Fruit fly (Drosophila melanogaster) whole organism, embryonic: ENCODE measurements around the gene CG32573.

Source experiments
- ATbp ChIP-seq: fragments of 200-800 bp; sonication (Bioruptor generic); optimal IDR thresholded peaks from 2 replicates; lab custom pipeline; 2017; ENCODE audit warnings: missing biosample characterization, mild to moderate bottlenecking, missing genetic modification characterization, missing genetic modification reagents
- Ada2b ChIP-seq: fragments of 200-800 bp; sonication (Bioruptor generic); IDR thresholded peaks from 2 replicates; pipeline ENCODE4 v1.3.6; 2022; ENCODE audit warnings: missing biosample characterization, missing genetic modification characterization
- Atf3 ChIP-seq: fragments of 200-800 bp; sonication (Bioruptor generic); optimal IDR thresholded peaks from 3 replicates; lab custom pipeline; 2016; ENCODE audit warnings: missing biosample characterization, missing genetic modification characterization
- B-H1 ChIP-seq: fragments of 200-800 bp; sonication (Bioruptor generic); IDR thresholded peaks from 3 replicates; pipeline ENCODE4 v1.3.6; 2022; ENCODE audit warnings: missing biosample characterization, missing genetic modification characterization
- CG10267 ChIP-seq: fragments of 200-800 bp; sonication (Bioruptor generic); optimal IDR thresholded peaks from 2 replicates; lab custom pipeline; 2018; ENCODE audit warnings: missing biosample characterization, mild to moderate bottlenecking, missing genetic modification characterization, moderate library complexity
- CG10274 ChIP-seq: fragments of 200-800 bp; sonication (Bioruptor generic); optimal IDR thresholded peaks from 3 replicates; lab custom pipeline; 2017; ENCODE audit warnings: missing biosample characterization, mild to moderate bottlenecking, missing genetic modification characterization
- CG10959 ChIP-seq: fragments of 200-800 bp; sonication (Bioruptor generic); IDR thresholded peaks from 2 replicates; pipeline ENCODE4 v1.3.6; 2022; ENCODE audit warnings: missing biosample characterization, missing genetic modification characterization
- CG11247 ChIP-seq: fragments of 200-800 bp; sonication (Bioruptor generic); IDR thresholded peaks from 2 replicates; pipeline ENCODE4 v1.3.6; 2022; ENCODE audit warnings: missing biosample characterization, missing genetic modification characterization
- CG11504 ChIP-seq: fragments of 200-800 bp; sonication (Bioruptor generic); optimal IDR thresholded peaks from 3 replicates; lab custom pipeline; 2019; ENCODE audit warnings: missing biosample characterization, mild to moderate bottlenecking, missing genetic modification characterization, moderate library complexity
- CG12299 ChIP-seq: fragments of 200-800 bp; sonication (Bioruptor generic); optimal IDR thresholded peaks from 2 replicates; lab custom pipeline; 2018; ENCODE audit warnings: missing biosample characterization, mild to moderate bottlenecking, missing genetic modification characterization
- CG17328 ChIP-seq: fragments of 200-800 bp; sonication (Bioruptor generic); IDR thresholded peaks from 2 replicates; pipeline ENCODE4 v1.3.6; 2022; ENCODE audit warnings: missing biosample characterization, missing genetic modification characterization
- CG18619 ChIP-seq: fragments of 200-800 bp; sonication (Bioruptor generic); optimal IDR thresholded peaks from 3 replicates; lab custom pipeline; 2017; ENCODE audit warnings: missing biosample characterization, mild to moderate bottlenecking, missing genetic modification characterization
- CG2116 ChIP-seq: fragments of 200-800 bp; sonication (Bioruptor generic); optimal IDR thresholded peaks from 3 replicates; lab custom pipeline; 2018; ENCODE audit warnings: missing biosample characterization, mild to moderate bottlenecking, missing genetic modification characterization
- CG2889 ChIP-seq: fragments of 200-800 bp; sonication (Bioruptor generic); IDR thresholded peaks from 3 replicates; pipeline ENCODE4 v1.3.6; 2022; ENCODE audit warnings: missing biosample characterization, missing genetic modification characterization
- CG30403 ChIP-seq: fragments of 200-800 bp; sonication (Bioruptor generic); optimal IDR thresholded peaks from 3 replicates; lab custom pipeline; 2016; ENCODE audit warnings: missing biosample characterization, missing genetic modification characterization
- CG30431 ChIP-seq: fragments of 200-800 bp; sonication (Bioruptor generic); optimal IDR thresholded peaks from 2 replicates; lab custom pipeline; 2017; ENCODE audit warnings: missing biosample characterization, missing genetic modification characterization
- CG3847 ChIP-seq: fragments of 200-800 bp; sonication (Bioruptor generic); IDR thresholded peaks from 2 replicates; pipeline ENCODE4 v1.3.6; 2022; ENCODE audit warnings: missing biosample characterization, missing genetic modification characterization
- CG4424 ChIP-seq: fragments of 200-800 bp; sonication (Bioruptor generic); optimal IDR thresholded peaks from 3 replicates; lab custom pipeline; 2016; ENCODE audit warnings: missing biosample characterization, missing genetic modification characterization
- CG6654 ChIP-seq: fragments of 200-800 bp; sonication (Bioruptor generic); optimal IDR thresholded peaks from 2 replicates; lab custom pipeline; 2017; ENCODE audit warnings: missing biosample characterization, mild to moderate bottlenecking, missing genetic modification characterization
- CG7271 ChIP-seq: fragments of 200-800 bp; sonication (Bioruptor generic); optimal IDR thresholded peaks from 2 replicates; lab custom pipeline; 2018; ENCODE audit warnings: missing biosample characterization, mild to moderate bottlenecking, missing genetic modification characterization, moderate library complexity
- CG7928 ChIP-seq: fragments of 200-800 bp; sonication (Bioruptor generic); optimal IDR thresholded peaks from 2 replicates; lab custom pipeline; 2017; ENCODE audit warnings: missing biosample characterization, mild to moderate bottlenecking, missing genetic modification characterization
- CkIIα-i1 ChIP-seq: fragments of 200-800 bp; sonication (Bioruptor generic); IDR thresholded peaks from 2 replicates; pipeline ENCODE4 v1.3.6; 2022; ENCODE audit warnings: missing biosample characterization, missing genetic modification characterization
- Dad ChIP-seq: fragments of 200-800 bp; sonication (Bioruptor generic); optimal IDR thresholded peaks from 3 replicates; lab custom pipeline; 2016; ENCODE audit warnings: missing biosample characterization, missing genetic modification characterization
- Dbx ChIP-seq: fragments of 200-800 bp; sonication (Bioruptor generic); IDR thresholded peaks from 3 replicates; pipeline ENCODE4 v1.3.6; 2022; ENCODE audit warnings: missing biosample characterization, missing genetic modification characterization
- Dek ChIP-seq: fragments of 200-800 bp; sonication (Bioruptor generic); optimal IDR thresholded peaks from 3 replicates; lab custom pipeline; 2019; ENCODE audit warnings: missing biosample characterization, mild to moderate bottlenecking, missing genetic modification characterization, moderate library complexity
- Fer1 ChIP-seq: fragments of 200-800 bp; sonication (Bioruptor generic); optimal IDR thresholded peaks from 2 replicates; lab custom pipeline; 2017; ENCODE audit warnings: missing biosample characterization, mild to moderate bottlenecking, missing genetic modification characterization
- Fer2 ChIP-seq: fragments of 200-800 bp; sonication (Bioruptor generic); optimal IDR thresholded peaks from 2 replicates; lab custom pipeline; 2018; ENCODE audit warnings: missing biosample characterization, mild to moderate bottlenecking, missing genetic modification characterization, moderate library complexity
- Hmx ChIP-seq: fragments of 200-800 bp; sonication (Bioruptor generic); optimal IDR thresholded peaks from 2 replicates; lab custom pipeline; 2016; ENCODE audit warnings: missing biosample characterization, missing genetic modification characterization
- PHDP ChIP-seq: fragments of 200-800 bp; sonication (Bioruptor generic); optimal IDR thresholded peaks from 3 replicates; lab custom pipeline; 2018; ENCODE audit warnings: missing biosample characterization, mild to moderate bottlenecking, missing genetic modification characterization, moderate library complexity
- Poxn ChIP-seq: fragments of 200-800 bp; sonication (Bioruptor generic); IDR thresholded peaks from 2 replicates; pipeline ENCODE4 v1.3.6; 2022; ENCODE audit warnings: missing biosample characterization, missing genetic modification characterization
- Side ChIP-seq: fragments of 200-800 bp; sonication (Bioruptor generic); optimal IDR thresholded peaks from 2 replicates; lab custom pipeline; 2016; ENCODE audit warnings: missing biosample characterization, missing genetic modification characterization
- Trl ChIP-seq, 3 experiments: fragments of >200 bp in 2 of 3; fragments of 200-800 bp in 1 of 3; sonication (Bioruptor generic) in 1 of 3; optimal IDR thresholded peaks; 2 replicates in 1 of 3; 3 replicates in 2 of 3; lab custom pipeline; 2016 to 2017; ENCODE audit warnings: missing biosample characterization in 1 of 3, missing genetic modification characterization in 1 of 3
- caup ChIP-seq: fragments of 200-800 bp; sonication (Bioruptor generic); optimal IDR thresholded peaks from 3 replicates; lab custom pipeline; 2017; ENCODE audit warnings: missing biosample characterization, mild to moderate bottlenecking, missing genetic modification characterization, moderate library complexity; ENCODE audit not compliant: severe bottlenecking
- chinmo ChIP-seq: fragments of 200-800 bp; sonication (Bioruptor generic); IDR thresholded peaks from 4 replicates; pipeline ENCODE4 v1.3.6; 2022; ENCODE audit warnings: missing biosample characterization, missing genetic modification characterization; ENCODE audit not compliant: partially characterized antibody
- corto ChIP-seq: fragments of 200-800 bp; sonication (Bioruptor generic); optimal IDR thresholded peaks from 2 replicates; lab custom pipeline; 2016; ENCODE audit warnings: missing biosample characterization, mild to moderate bottlenecking, missing genetic modification characterization, moderate library complexity
- emc ChIP-seq: fragments of 200-800 bp; sonication (Bioruptor generic); optimal IDR thresholded peaks from 2 replicates; lab custom pipeline; 2016; ENCODE audit warnings: missing biosample characterization, missing genetic modification characterization
- fd64A ChIP-seq: fragments of 200-800 bp; sonication (Bioruptor generic); optimal IDR thresholded peaks from 3 replicates; lab custom pipeline; 2018; ENCODE audit warnings: missing biosample characterization, mild to moderate bottlenecking, missing genetic modification characterization
- fu2 ChIP-seq: fragments of 200-800 bp; sonication (Bioruptor generic); optimal IDR thresholded peaks from 2 replicates; lab custom pipeline; 2016; ENCODE audit warnings: missing biosample characterization, missing genetic modification characterization
- gcm ChIP-seq: fragments of 200-800 bp; sonication (Bioruptor generic); optimal IDR thresholded peaks from 2 replicates; lab custom pipeline; 2019; ENCODE audit warnings: missing biosample characterization, mild to moderate bottlenecking, missing genetic modification characterization, moderate library complexity
- gcm2 ChIP-seq: fragments of 200-800 bp; sonication (Bioruptor generic); optimal IDR thresholded peaks from 2 replicates; lab custom pipeline; 2016; ENCODE audit warnings: missing biosample characterization, missing genetic modification characterization
- insv ChIP-seq, 2 experiments: fragments of 200-800 bp; sonication (Bioruptor generic); optimal IDR thresholded peaks; 3 replicates each; lab custom pipeline; 2016 to 2018; ENCODE audit warnings: missing biosample characterization in 2 of 2, missing genetic modification characterization in 2 of 2
- kah ChIP-seq: fragments of 200-800 bp; sonication (Bioruptor generic); optimal IDR thresholded peaks from 2 replicates; lab custom pipeline; 2018; ENCODE audit warnings: missing biosample characterization, mild to moderate bottlenecking, missing genetic modification characterization
- kni ChIP-seq: fragments of 200-800 bp; sonication (Bioruptor generic); optimal IDR thresholded peaks from 3 replicates; lab custom pipeline; 2017; ENCODE audit warnings: mild to moderate bottlenecking, missing biosample characterization, missing genetic modification reagents, missing genetic modification characterization
- pfk ChIP-seq: fragments of 200-800 bp; sonication (Bioruptor generic); optimal IDR thresholded peaks from 2 replicates; lab custom pipeline; 2018; ENCODE audit warnings: missing biosample characterization, mild to moderate bottlenecking, missing genetic modification characterization, moderate library complexity
- trh ChIP-seq: fragments of 200-800 bp; sonication (Bioruptor generic); optimal IDR thresholded peaks from 2 replicates; lab custom pipeline; 2016; ENCODE audit warnings: missing biosample characterization, missing genetic modification characterization
- tup ChIP-seq: fragments of 200-800 bp; sonication (Bioruptor generic); optimal IDR thresholded peaks from 2 replicates; lab custom pipeline; 2016; ENCODE audit warnings: missing biosample characterization, mild to moderate bottlenecking, missing genetic modification characterization, moderate library complexity
- usp ChIP-seq: fragments of >200 bp; optimal IDR thresholded peaks from 2 replicates; lab custom pipeline; 2017; ENCODE audit warnings: missing biosample characterization, missing genetic modification characterization
- zf30C ChIP-seq: fragments of 200-800 bp; sonication (Bioruptor generic); optimal IDR thresholded peaks from 3 replicates; lab custom pipeline; 2018; ENCODE audit warnings: missing biosample characterization, mild to moderate bottlenecking, missing genetic modification characterization

Gene CG32573

dm6 chrX:16640260-16641100, 10.7 kb upstream of the CG32573 start, which contains the start of the genes SNRPG and mthl1 (continued):
- peak; percentile 78 for TF ChIP-seq CG30431 (GFP tag; lab: Kevin White, UChicago)
- TF ChIP-seq CG6654 (GFP tag; lab: Kevin White, UChicago) = peak; percentile 24
- peak; percentile 45 for TF ChIP-seq pfk (GFP tag; lab: Kevin White, UChicago)
- TF ChIP-seq gcm2 (GFP tag; lab: Kevin White, UChicago) = peak; percentile 41
- peak; percentile 70 for TF ChIP-seq CG2116
- TF ChIP-seq CG11504 (tag; lab: Kevin White, UChicago) = peak; percentile 74
- peak; percentile 51 for TF ChIP-seq fd64A
- TF ChIP-seq gcm (GFP tag; lab: Kevin White, UChicago) = peak; percentile 19
- TF ChIP-seq Dbx (GFP tag; lab: Robert Waterston, UW) = peak; percentile 94
- TF ChIP-seq Dad (GFP tag; lab: Kevin White, UChicago) = peak; percentile 70
- TF ChIP-seq ATbp (GFP tag; lab: Kevin White, UChicago) = no peak
- peak; percentile 70 for TF ChIP-seq emc (GFP tag; lab: Kevin White, UChicago)
- TF ChIP-seq CG10274 (GFP tag; lab: Kevin White, UChicago) = peak; percentile 24
- TF ChIP-seq Hmx (GFP tag; lab: Kevin White, UChicago) = peak; percentile 18
- TF ChIP-seq CG7928 (GFP tag; lab: Kevin White, UChicago) = peak; percentile 38
- TF ChIP-seq CG2889 (GFP tag; lab: Robert Waterston, UW) = peak; percentile 92
- peak; percentile 68 for TF ChIP-seq caup (GFP tag; lab: Kevin White, UChicago)
- peak; percentile 2 for TF ChIP-seq CG12299 (tag; lab: Kevin White, UChicago)
- peak; percentile 91 for TF ChIP-seq CG11247 (GFP tag; lab: Robert Waterston, UW)
- TF ChIP-seq insv (GFP tag; optimal IDR thresholded peaks at IDR 0.05; lab: Kevin White, UChicago) = peak in 1 of 2 experiments; percentile 35
- TF ChIP-seq Trl (optimal IDR thresholded peaks at IDR 0.05; lab: Kevin White, UChicago) = no peak
- TF ChIP-seq Trl (GFP tag; optimal IDR thresholded peaks at IDR 0.05; lab: Kevin White, UChicago) = peak; percentile 71
- TF ChIP-seq usp (GFP tag; lab: Kevin White, UChicago) = no peak
- TF ChIP-seq CG10959 (GFP tag; lab: Robert Waterston, UW) = peak; percentile 77
- TF ChIP-seq Fer2 (tag; lab: Kevin White, UChicago) = peak; percentile 66
- peak; percentile 76 for TF ChIP-seq CG4424 (GFP tag; lab: Kevin White, UChicago)
- peak; percentile 72; the same call in 2 of the 4 replicates for TF ChIP-seq chinmo (GFP tag; lab: Robert Waterston, UW)
- peak; percentile 49 for TF ChIP-seq Side
- TF ChIP-seq Dek (tag; lab: Kevin White, UChicago) = peak; percentile 82
- TF ChIP-seq CG17328 (GFP tag; lab: Robert Waterston, UW) = peak; percentile 88
- TF ChIP-seq CG30403 (GFP tag; lab: Kevin White, UChicago) = peak; percentile 86
- TF ChIP-seq zf30C (GFP tag; lab: Kevin White, UChicago) = peak; percentile 29
- TF ChIP-seq trh (GFP tag; lab: Kevin White, UChicago) = peak; percentile 2
- peak; percentile 68; the same call in 1 of the 2 replicates for TF ChIP-seq CkIIα-i1 (GFP tag; lab: Robert Waterston, UW)
- TF ChIP-seq Poxn (GFP tag; lab: Robert Waterston, UW) = peak; percentile 65
- peak; percentile 92 for TF ChIP-seq CG3847 (GFP tag; lab: Robert Waterston, UW)
- TF ChIP-seq fu2 (GFP tag; lab: Kevin White, UChicago) = peak; percentile 75
- peak; percentile 3 for TF ChIP-seq Fer1 (GFP tag; lab: Kevin White, UChicago)
- TF ChIP-seq kni (GFP tag; lab: Kevin White, UChicago) = no peak
- no peak for TF ChIP-seq CG7271
- TF ChIP-seq Atf3 = peak; percentile 64
- TF ChIP-seq PHDP (tag; lab: Kevin White, UChicago) = peak; percentile 53
- peak; percentile 35 for TF ChIP-seq tup
- peak; percentile 88 for TF ChIP-seq B-H1 (GFP tag; lab: Robert Waterston, UW)
- TF ChIP-seq Ada2b = peak; percentile 84
- no peak for TF ChIP-seq kah (GFP tag; lab: Kevin White, UChicago)
- peak; percentile 67 for TF ChIP-seq CG10267 (tag; lab: Kevin White, UChicago)
- TF ChIP-seq corto = no peak
- peak; percentile 74 for TF ChIP-seq CG18619 (GFP tag; lab: Kevin White, UChicago)
